Fruit fly (Drosophila melanogaster) whole organism, wandering third instar larva: ENCODE measurements around the gene Alp9.
A peak's percentile ranks its signal among the peaks of the same experiment; 100 is the strongest.

ENCODE experiments used
- CG32264 ChIP-seq: fragments of 200-800 bp; sonication (Bioruptor generic); optimal IDR thresholded peaks from 2 replicates; lab custom pipeline; 2016; ENCODE audit warnings: missing biosample characterization, missing genetic modification characterization
- Dfd ChIP-seq: fragments of >200 bp; optimal IDR thresholded peaks from 2 replicates; lab custom pipeline; 2017; ENCODE audit warnings: missing biosample characterization, missing genetic modification characterization
- Dif ChIP-seq: fragments of 200-275, 200-300 bp; sonication (Bioruptor generic); optimal IDR thresholded peaks from 2 replicates; lab custom pipeline; 2018; ENCODE audit warnings: missing biosample characterization, missing genetic modification characterization; ENCODE audit not compliant: partially characterized antibody
- GATAd ChIP-seq: sonication (Bioruptor generic); optimal IDR thresholded peaks from 2 replicates; lab custom pipeline; 2016; ENCODE audit warnings: missing biosample characterization, missing genetic modification characterization
- HLH106 ChIP-seq: fragments of 200-800 bp; optimal IDR thresholded peaks from 3 replicates; lab custom pipeline; 2019; ENCODE audit warnings: missing biosample characterization, mild to moderate bottlenecking, missing genetic modification characterization, moderate library complexity
- Hnf4 ChIP-seq: fragments of 200-800 bp; sonication (Bioruptor generic); optimal IDR thresholded peaks from 2 replicates; lab custom pipeline; 2016; ENCODE audit warnings: missing biosample characterization, mild to moderate bottlenecking, missing genetic modification characterization
- Hr78 ChIP-seq: fragments of >200 bp; optimal IDR thresholded peaks from 2 replicates; lab custom pipeline; 2017; ENCODE audit warnings: missing biosample characterization, missing genetic modification characterization
- Hr83 ChIP-seq: fragments of 200-300 bp; sonication (Bioruptor generic); optimal IDR thresholded peaks from 2 replicates; lab custom pipeline; 2016; ENCODE audit warnings: missing biosample characterization, mild to moderate bottlenecking, missing genetic modification characterization, moderate library complexity; ENCODE audit not compliant: poor library complexity, severe bottlenecking
- Jra ChIP-seq: sonication (Bioruptor generic); optimal IDR thresholded peaks from 2 replicates; lab custom pipeline; 2016; ENCODE audit warnings: missing biosample characterization, missing genetic modification characterization
- Myc ChIP-seq: fragments of >200 bp; optimal IDR thresholded peaks from 2 replicates; lab custom pipeline; 2017
- N ChIP-seq: fragments of >200 bp; optimal IDR thresholded peaks from 2 replicates; lab custom pipeline; 2018; ENCODE audit warnings: missing biosample characterization, missing external identifiers, missing genetic modification characterization
- OdsH ChIP-seq: fragments of 200-800 bp; sonication (Bioruptor generic); optimal IDR thresholded peaks from 2 replicates; lab custom pipeline; 2016; ENCODE audit warnings: missing biosample characterization, mild to moderate bottlenecking, missing genetic modification characterization
- Rel ChIP-seq, 2 experiments: fragments of 200-800 bp; sonication (Bioruptor generic) in 1 of 2; optimal IDR thresholded peaks; 2 replicates in 1 of 2; 3 replicates in 1 of 2; lab custom pipeline; 2016 to 2019; ENCODE audit warnings: mild to moderate bottlenecking in 2 of 2, missing biosample characterization in 2 of 2, missing genetic modification characterization in 2 of 2, moderate library complexity in 1 of 2
- Vsx2 ChIP-seq: fragments of 200-300, 225-300 bp; sonication (Bioruptor generic); optimal IDR thresholded peaks from 2 replicates; lab custom pipeline; 2018; ENCODE audit warnings: missing biosample characterization, missing genetic modification characterization; ENCODE audit not compliant: partially characterized antibody
- brk ChIP-seq: fragments of 200-800 bp; sonication (Bioruptor generic); optimal IDR thresholded peaks from 2 replicates; lab custom pipeline; 2016; ENCODE audit warnings: missing biosample characterization, mild to moderate bottlenecking, missing genetic modification characterization
- dl ChIP-seq, 2 experiments: fragments of 175-275, 200-275 bp in 1 of 2; fragments of 200-275 bp in 1 of 2; sonication (Bioruptor generic); optimal IDR thresholded peaks; lab custom pipeline; 2018; ENCODE audit warnings: mild to moderate bottlenecking in 2 of 2, missing biosample characterization in 2 of 2, missing genetic modification characterization in 2 of 2, moderate library complexity in 2 of 2; ENCODE audit not compliant: partially characterized antibody in 2 of 2, insufficient read depth in 1 of 2
- dsf ChIP-seq: sonication (Bioruptor generic); optimal IDR thresholded peaks from 2 replicates; lab custom pipeline; 2016; ENCODE audit warnings: missing biosample characterization, missing genetic modification characterization, borderline replicate concordance
- ey ChIP-seq: fragments of 200-800 bp; sonication (Bioruptor generic); optimal IDR thresholded peaks from 2 replicates; lab custom pipeline; 2016; ENCODE audit warnings: missing biosample characterization, missing genetic modification characterization
- fru ChIP-seq: fragments of 200-800 bp; sonication (Bioruptor generic); optimal IDR thresholded peaks from 3 replicates; lab custom pipeline; 2016; ENCODE audit warnings: missing biosample characterization, mild to moderate bottlenecking, missing genetic modification characterization
- h ChIP-seq: fragments of 200-800 bp; sonication (Bioruptor generic); optimal IDR thresholded peaks from 3 replicates; lab custom pipeline; 2016; ENCODE audit warnings: missing biosample characterization, mild to moderate bottlenecking, missing genetic modification characterization
- jim ChIP-seq: fragments of 175-275, 200-325 bp; sonication (Bioruptor generic); optimal IDR thresholded peaks from 2 replicates; lab custom pipeline; 2016; ENCODE audit warnings: missing biosample characterization, mild to moderate bottlenecking, missing genetic modification characterization
- lola ChIP-seq: fragments of >200 bp; optimal IDR thresholded peaks from 2 replicates; lab custom pipeline; 2017; ENCODE audit warnings: missing biosample characterization, missing genetic modification characterization
- pan ChIP-seq: fragments of >200 bp; optimal IDR thresholded peaks from 2 replicates; lab custom pipeline; 2017
- psq ChIP-seq: fragments of 200-800 bp; sonication (Bioruptor generic); optimal IDR thresholded peaks from 3 replicates; lab custom pipeline; 2017; ENCODE audit warnings: missing biosample characterization, mild to moderate bottlenecking, missing genetic modification characterization, moderate library complexity
- rgr ChIP-seq: fragments of 200-800 bp; sonication (Bioruptor generic); optimal IDR thresholded peaks from 3 replicates; lab custom pipeline; 2016; ENCODE audit warnings: missing biosample characterization, mild to moderate bottlenecking, missing genetic modification characterization
- sv ChIP-seq: fragments of 200-800 bp; sonication (Bioruptor generic); optimal IDR thresholded peaks from 3 replicates; lab custom pipeline; 2016; ENCODE audit warnings: missing biosample characterization, missing genetic modification characterization
- tai ChIP-seq: sonication (Bioruptor generic); optimal IDR thresholded peaks from 2 replicates; lab custom pipeline; 2016; ENCODE audit warnings: missing biosample characterization, missing genetic modification characterization
- usp ChIP-seq: fragments of >200 bp; optimal IDR thresholded peaks from 2 replicates; lab custom pipeline; 2017; ENCODE audit warnings: missing biosample characterization, missing genetic modification characterization
- woc ChIP-seq: sonication (Bioruptor generic); optimal IDR thresholded peaks from 2 replicates; lab custom pipeline; 2016; ENCODE audit warnings: missing biosample characterization, mild to moderate bottlenecking, missing genetic modification characterization

Alp9 gene

dm6 chr3L:5592437-5592836 is 2.9 kb upstream of the Alp9 start, which contains the start of gene spo:
TSS of gene spo (minus strand) at chr3L:5592571.
- TF ChIP-seq dl (GFP tag; optimal IDR thresholded peaks at IDR 0.05; lab: Kevin White, UChicago; ENCODE audit: insufficient read depth in 1 of 2, partially characterized antibody in 2 of 2): no peak
- TF ChIP-seq woc (GFP tag; lab: Kevin White, UChicago): no peak
- TF ChIP-seq fru (GFP tag; lab: Kevin White, UChicago): no peak
- TF ChIP-seq brk (GFP tag; lab: Kevin White, UChicago): no peak
- no peak for TF ChIP-seq Dfd (GFP tag; lab: Kevin White, UChicago)

dm6 chr3L:5594163-5594715 is 1.1 kb upstream of the Alp9 start:
- TF ChIP-seq Dif: no peak
- TF ChIP-seq dsf (GFP tag; lab: Kevin White, UChicago): no peak
- TF ChIP-seq pan (lab: Kevin White, UChicago): no peak
- no peak for TF ChIP-seq HLH106
- no peak for TF ChIP-seq OdsH
- no peak for TF ChIP-seq tai (GFP tag; lab: Kevin White, UChicago)
- no peak for TF ChIP-seq woc (GFP tag; lab: Kevin White, UChicago)
- no peak for TF ChIP-seq Myc (lab: Kevin White, UChicago)
- TF ChIP-seq rgr (GFP tag; lab: Kevin White, UChicago): no peak
- TF ChIP-seq psq (GFP tag; lab: Kevin White, UChicago): no peak
- no peak for TF ChIP-seq usp (GFP tag; lab: Kevin White, UChicago)
- TF ChIP-seq GATAd (GFP tag; lab: Kevin White, UChicago): no peak
- TF ChIP-seq N: no peak
- TF ChIP-seq fru (GFP tag; lab: Kevin White, UChicago): no peak
- TF ChIP-seq lola: no peak
- TF ChIP-seq CG32264: no peak
- no peak for TF ChIP-seq sv
- no peak for TF ChIP-seq Vsx2
- TF ChIP-seq h: no peak
- TF ChIP-seq, all 38 proteins: peak for 0

- no peak for TF ChIP-seq Dfd (GFP tag; lab: Kevin White, UChicago)
- no peak for TF ChIP-seq pan (lab: Kevin White, UChicago)
- no peak for TF ChIP-seq Hnf4 (GFP tag; lab: Kevin White, UChicago)
These were observed 4.2 kb downstream of the Alp9 start, which contains the start of gene CG10591 for dm6 chr3L:5599592-5599991. TSS of gene CG10591 (minus strand) at chr3L:5599692.

dm6 chr3L:5603860-5604415 is 8.6 kb downstream of the Alp9 start, which contains the start of gene TM9SF3:
TSS of gene TM9SF3 (minus strand) at chr3L:5603979.
- TF ChIP-seq Hnf4 (GFP tag; lab: Kevin White, UChicago) (peak; percentile 20), psq (GFP tag; lab: Kevin White, UChicago) (peak; percentile 11), dsf (GFP tag; lab: Kevin White, UChicago) (peak; percentile 47), fru (GFP tag; lab: Kevin White, UChicago) (peak; percentile 18), HLH106 (peak; percentile 17), sv (no peak), Hr78 (GFP tag; lab: Kevin White, UChicago) (no peak), woc (GFP tag; lab: Kevin White, UChicago) (peak; percentile 56), Dif (no peak), Rel (GFP tag; optimal IDR thresholded peaks at IDR 0.05; lab: Kevin White, UChicago) (no peak), Rel (tag; optimal IDR thresholded peaks at IDR 0.05; lab: Kevin White, UChicago) (no peak)

- no peak for TF ChIP-seq Hr78 (GFP tag; lab: Kevin White, UChicago)
- no peak for TF ChIP-seq OdsH
- no peak for TF ChIP-seq Hr83 (GFP tag; lab: Kevin White, UChicago)
- TF ChIP-seq sv: no peak
- TF ChIP-seq ey: no peak
- TF ChIP-seq pan (lab: Kevin White, UChicago): no peak
- no peak for TF ChIP-seq dl (GFP tag; optimal IDR thresholded peaks at IDR 0.05; lab: Kevin White, UChicago; ENCODE audit: insufficient read depth in 1 of 2, partially characterized antibody in 2 of 2)
- no peak for TF ChIP-seq psq (GFP tag; lab: Kevin White, UChicago)
- no peak for TF ChIP-seq Rel (GFP tag; optimal IDR thresholded peaks at IDR 0.05; lab: Kevin White, UChicago)
- TF ChIP-seq Rel (tag; optimal IDR thresholded peaks at IDR 0.05; lab: Kevin White, UChicago): no peak
- no peak for TF ChIP-seq Dfd (GFP tag; lab: Kevin White, UChicago)
- no peak for TF ChIP-seq Hnf4 (GFP tag; lab: Kevin White, UChicago)
- TF ChIP-seq CG32264: no peak
- TF ChIP-seq Jra (GFP tag; lab: Kevin White, UChicago): no peak
- no peak for TF ChIP-seq jim (GFP tag; lab: Kevin White, UChicago)
- TF ChIP-seq GATAd (GFP tag; lab: Kevin White, UChicago): no peak
These were observed 9.1 kb downstream of the Alp9 start, which contains the start of gene mthl2 for dm6 chr3L:5604490-5604889. TSS of gene mthl2 (plus strand) at chr3L:5604790.
